Worm (Caenorhabditis elegans) whole organism, young adult: ENCODE data around the gene T22D1.17.

Experiments used
- B0261.1 ChIP-seq: sonication (generic microtip); optimal IDR thresholded peaks from 2 replicates; lab custom pipeline; 2016; ENCODE audit warnings: mild to moderate bottlenecking, missing genetic modification characterization, moderate library complexity, missing compliant biosample characterization
- D2030.7 ChIP-seq: fragments of 200-800 bp; sonication (Bioruptor generic); IDR thresholded peaks from 2 replicates; pipeline ENCODE4 v1.3.6; 2022; ENCODE audit warnings: missing genetic modification reagents, missing genetic modification characterization, missing compliant biosample characterization
- F23B12.7 ChIP-seq: sonication (generic microtip); optimal IDR thresholded peaks from 2 replicates; lab custom pipeline; 2017; ENCODE audit warnings: missing genetic modification characterization, mild to moderate bottlenecking, missing compliant biosample characterization, antibody characterized with exemption, moderate library complexity; ENCODE audit not compliant: insufficient read depth
- F33H1.4 ChIP-seq: fragments of 200-800 bp; sonication (Bioruptor generic); IDR thresholded peaks from 2 replicates; pipeline ENCODE4 v1.3.6; 2022; ENCODE audit warnings: missing genetic modification reagents, missing genetic modification characterization, missing compliant biosample characterization
- K12H6.12 ChIP-seq: fragments of 200-800 bp; sonication (Bioruptor generic); optimal IDR thresholded peaks from 2 replicates; lab custom pipeline; 2018; ENCODE audit warnings: mild to moderate bottlenecking, missing genetic modification characterization, missing compliant biosample characterization
- Y56A3A.18 ChIP-seq: fragments of 200-800 bp; sonication (Bioruptor generic); IDR thresholded peaks from 2 replicates; pipeline ENCODE4 v1.3.6; 2022; ENCODE audit warnings: missing genetic modification reagents, missing genetic modification characterization, missing compliant biosample characterization
- Y95B8A.8 ChIP-seq: fragments of 200-800 bp; sonication (Bioruptor generic); IDR thresholded peaks from 2 replicates; pipeline ENCODE4 v1.3.6; 2022; ENCODE audit warnings: missing genetic modification reagents, missing genetic modification characterization, missing compliant biosample characterization
- ZK185.1 ChIP-seq: sonication (generic microtip); optimal IDR thresholded peaks from 2 replicates; lab custom pipeline; 2016; ENCODE audit warnings: mild to moderate bottlenecking, missing genetic modification characterization, missing compliant biosample characterization; ENCODE audit not compliant: poor library complexity, severe bottlenecking
- aptf-2 ChIP-seq: fragments of 200-800 bp; sonication (Bioruptor generic); conservative IDR thresholded peaks from 2 replicates; pipeline ENCODE4 v1.3.6; 2022; ENCODE audit warnings: missing genetic modification reagents, missing genetic modification characterization, missing compliant biosample characterization
- attf-6 ChIP-seq: fragments of 200-800 bp; sonication (Bioruptor generic); IDR thresholded peaks from 2 replicates; pipeline ENCODE4 v1.3.6; 2022; ENCODE audit warnings: missing genetic modification reagents, missing genetic modification characterization, missing compliant biosample characterization
- ccch-3 ChIP-seq: fragments of 200-800 bp; sonication (Bioruptor generic); optimal IDR thresholded peaks from 2 replicates; lab custom pipeline; 2018; ENCODE audit warnings: mild to moderate bottlenecking, missing genetic modification characterization, missing compliant biosample characterization
- ceh-100 ChIP-seq: fragments of 200-800 bp; sonication (Bioruptor generic); IDR thresholded peaks from 2 replicates; pipeline ENCODE4 v1.3.6; 2022; ENCODE audit warnings: missing genetic modification reagents, missing genetic modification characterization, missing compliant biosample characterization
- ceh-91 ChIP-seq: fragments of 200-800 bp; sonication (Bioruptor generic); IDR thresholded peaks from 2 replicates; pipeline ENCODE4 v1.3.6; 2022; ENCODE audit warnings: missing genetic modification reagents, missing genetic modification characterization, missing compliant biosample characterization
- dpff-1 ChIP-seq: sonication (generic microtip); optimal IDR thresholded peaks from 2 replicates; lab custom pipeline; 2017; ENCODE audit warnings: mild to moderate bottlenecking, missing genetic modification characterization, missing compliant biosample characterization
- dpl-1 ChIP-seq: fragments of 150-350 bp; optimal IDR thresholded peaks from 2 replicates; lab custom pipeline; 2014; ENCODE audit warnings: missing biosample characterization, missing genetic modification reagents, missing genetic modification characterization
- efl-1 ChIP-seq: fragments of 150-350 bp; optimal IDR thresholded peaks from 2 replicates; lab custom pipeline; 2014; ENCODE audit warnings: missing biosample characterization, missing genetic modification reagents, missing genetic modification characterization
- egl-18 ChIP-seq: fragments of 200-800 bp; sonication (Bioruptor generic); IDR thresholded peaks from 2 replicates; pipeline ENCODE4 v1.3.6; 2022; ENCODE audit warnings: missing genetic modification reagents, missing genetic modification characterization, missing compliant biosample characterization
- ekl-4 ChIP-seq: fragments of 200-800 bp; sonication (Bioruptor generic); IDR thresholded peaks from 2 replicates; pipeline ENCODE4 v1.3.6; 2022; ENCODE audit warnings: missing genetic modification reagents, missing genetic modification characterization, missing compliant biosample characterization
- fkh-3 ChIP-seq: sonication (generic microtip); optimal IDR thresholded peaks from 2 replicates; lab custom pipeline; 2016; ENCODE audit warnings: mild to moderate bottlenecking, missing genetic modification characterization, missing compliant biosample characterization
- hmg-1.2 ChIP-seq: fragments of 200-800 bp; sonication (Bioruptor generic); IDR thresholded peaks from 2 replicates; pipeline ENCODE4 v1.3.6; 2022; ENCODE audit warnings: missing genetic modification reagents, missing genetic modification characterization, missing compliant biosample characterization
- lin-35 ChIP-seq, 3 experiments: fragments of 150-350 bp in 2 of 3; sonication (generic microtip) in 1 of 3; optimal IDR thresholded peaks; 2 replicates each; lab custom pipeline; 2014 to 2018; ENCODE audit warnings: missing biosample characterization in 3 of 3, missing genetic modification characterization in 3 of 3, missing genetic modification reagents in 3 of 3
- lin-54 ChIP-seq: fragments of 200-800 bp; sonication (Bioruptor generic); optimal IDR thresholded peaks from 2 replicates; lab custom pipeline; 2018; ENCODE audit warnings: mild to moderate bottlenecking, missing genetic modification characterization, missing compliant biosample characterization
- lsl-1 ChIP-seq: fragments of 200-800 bp; sonication (Bioruptor generic); optimal IDR thresholded peaks from 2 replicates; lab custom pipeline; 2018; ENCODE audit warnings: mild to moderate bottlenecking, missing genetic modification characterization, moderate library complexity, missing compliant biosample characterization
- madf-10 ChIP-seq: sonication (generic microtip); optimal IDR thresholded peaks from 2 replicates; lab custom pipeline; 2016; ENCODE audit warnings: mild to moderate bottlenecking, missing genetic modification characterization, missing compliant biosample characterization
- mcd-1 ChIP-seq: fragments of 200-800 bp; sonication (Bioruptor generic); IDR thresholded peaks from 2 replicates; pipeline ENCODE4 v1.3.6; 2022; ENCODE audit warnings: missing genetic modification reagents, missing genetic modification characterization, missing compliant biosample characterization
- mes-4 ChIP-seq: sonication (generic microtip); optimal IDR thresholded peaks from 2 replicates; lab custom pipeline; 2016; ENCODE audit warnings: missing genotype, missing genetic modification characterization, missing compliant biosample characterization
- mxl-1 ChIP-seq: sonication (generic microtip); optimal IDR thresholded peaks from 2 replicates; lab custom pipeline; 2016; ENCODE audit warnings: missing genetic modification characterization, missing compliant biosample characterization
- nfyb-1 ChIP-seq: fragments of 200-800 bp; sonication (Bioruptor generic); IDR thresholded peaks from 2 replicates; pipeline ENCODE4 v1.3.6; 2022; ENCODE audit warnings: missing genetic modification reagents, missing genetic modification characterization, missing compliant biosample characterization
- pbrm-1 ChIP-seq: fragments of 200-800 bp; sonication (Bioruptor generic); IDR thresholded peaks from 2 replicates; pipeline ENCODE4 v1.3.6; 2022; ENCODE audit warnings: missing genetic modification reagents, missing genetic modification characterization, missing compliant biosample characterization
- rcor-1 ChIP-seq: fragments of 200-800 bp; sonication (Bioruptor generic); IDR thresholded peaks from 2 replicates; pipeline ENCODE4 v1.3.6; 2022; ENCODE audit warnings: missing genetic modification reagents, missing genetic modification characterization, missing compliant biosample characterization
- snpc-3.4 ChIP-seq: sonication (generic microtip); optimal IDR thresholded peaks from 2 replicates; lab custom pipeline; 2017; ENCODE audit warnings: missing genetic modification characterization, mild to moderate bottlenecking, missing compliant biosample characterization, antibody characterized with exemption, moderate library complexity, missing genotype, missing genetic modification reagents
- somi-1 ChIP-seq: fragments of 200-800 bp; sonication (Bioruptor generic); optimal IDR thresholded peaks from 2 replicates; lab custom pipeline; 2018; ENCODE audit warnings: mild to moderate bottlenecking, missing genetic modification characterization, missing compliant biosample characterization
- tlf-1 ChIP-seq: fragments of 200-800 bp; sonication (Bioruptor generic); optimal IDR thresholded peaks from 2 replicates; lab custom pipeline; 2018; ENCODE audit warnings: mild to moderate bottlenecking, missing genetic modification characterization, missing compliant biosample characterization
- xnd-1 ChIP-seq: sonication (generic microtip); optimal IDR thresholded peaks from 2 replicates; lab custom pipeline; 2016; ENCODE audit warnings: missing genotype, missing genetic modification reagents, missing genetic modification characterization, missing compliant biosample characterization
- zfh-2 ChIP-seq: fragments of 200-800 bp; sonication (Bioruptor generic); conservative IDR thresholded peaks from 2 replicates; pipeline ENCODE4 v1.3.6; 2022; ENCODE audit warnings: missing genetic modification reagents, missing genetic modification characterization, missing compliant biosample characterization
- ztf-18 ChIP-seq: sonication (generic microtip); optimal IDR thresholded peaks from 2 replicates; lab custom pipeline; 2016; ENCODE audit warnings: missing genotype, mild to moderate bottlenecking, missing genetic modification characterization, missing compliant biosample characterization
- ztf-25 ChIP-seq: fragments of 200-800 bp; sonication (Bioruptor generic); IDR thresholded peaks from 2 replicates; pipeline ENCODE4 v1.3.6; 2022; ENCODE audit warnings: missing genetic modification reagents, missing genetic modification characterization, missing compliant biosample characterization
- ztf-3 ChIP-seq: fragments of 200-800 bp; sonication (Bioruptor generic); optimal IDR thresholded peaks from 2 replicates; lab custom pipeline; 2018; ENCODE audit warnings: mild to moderate bottlenecking, missing genetic modification characterization, missing compliant biosample characterization
- ztf-6 ChIP-seq: fragments of 200-800 bp; sonication (Bioruptor generic); IDR thresholded peaks from 2 replicates; pipeline ENCODE4 v1.3.6; 2022; ENCODE audit warnings: missing genetic modification reagents, missing genetic modification characterization, missing compliant biosample characterization

T22D1.17 gene

DNA sequence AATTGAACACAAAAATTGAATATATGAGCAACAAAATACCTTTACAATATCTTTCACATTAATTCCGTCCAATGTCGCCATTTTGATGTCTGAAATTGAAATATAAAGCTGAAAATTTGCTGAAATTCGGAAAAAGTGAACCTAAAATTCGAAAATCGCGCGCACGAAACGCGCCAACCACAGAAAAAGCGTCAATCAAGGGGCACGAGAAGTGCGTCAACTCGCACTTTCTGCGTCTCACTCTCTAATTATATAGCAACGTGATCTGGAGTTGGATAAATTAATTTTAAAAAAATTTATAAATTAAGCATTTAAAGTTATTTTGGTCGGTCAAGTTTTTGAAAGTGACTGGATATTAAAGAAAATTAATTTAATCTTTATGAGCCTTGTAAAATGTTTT lies 13.5 kb downstream of the T22D1.17 start, which contains the start of gene ruvb-2 (continued):
- TF ChIP-seq snpc-3.4 (tag; lab: Kevin White, UChicago): peak; percentile 63
- TF ChIP-seq F33H1.4 (GFP tag; lab: Robert Waterston, UW): peak; percentile 77
- TF ChIP-seq Y95B8A.8 (GFP tag; lab: Robert Waterston, UW): 0 out of 2 replicates have a peak, but pooled peaks have one; percentile 35
- peak; percentile 22 for TF ChIP-seq K12H6.12 (tag; lab: Kevin White, UChicago)
- TF ChIP-seq ceh-100 (GFP tag; lab: Robert Waterston, UW): peak; percentile 26; the same call in 1 of the 2 replicates
- TF ChIP-seq dpff-1 (tag; lab: Kevin White, UChicago): no peak
- peak; percentile 65 for TF ChIP-seq somi-1 (GFP tag; lab: Kevin White, UChicago)
- TF ChIP-seq madf-10: no peak
- TF ChIP-seq tlf-1 (GFP tag; lab: Kevin White, UChicago): peak; percentile 53
- TF ChIP-seq mcd-1 (GFP tag; lab: Robert Waterston, UW): peak; percentile 83
- peak; percentile 23 for TF ChIP-seq xnd-1
- no peak for TF ChIP-seq ztf-25 (GFP tag; lab: Robert Waterston, UW)
- TF ChIP-seq lsl-1: peak; percentile 65
- TF ChIP-seq Y56A3A.18 (GFP tag; lab: Robert Waterston, UW): 0 out of 2 replicates have a peak, but pooled peaks have one; percentile 22
- peak; percentile 91 for TF ChIP-seq lin-54 (GFP tag; lab: Kevin White, UChicago)
- peak; percentile 58 for TF ChIP-seq efl-1 (GFP tag; lab: Kevin White, UChicago)
- TF ChIP-seq D2030.7 (GFP tag; lab: Robert Waterston, UW): peak; percentile 51; the same call in 1 of the 2 replicates
- peak; percentile 70; the same call in 1 of the 2 replicates for TF ChIP-seq pbrm-1 (GFP tag; lab: Robert Waterston, UW)
- TF ChIP-seq hmg-1.2: peak; percentile 57
- TF ChIP-seq ztf-18: peak; percentile 97
- peak; percentile 72 for TF ChIP-seq rcor-1
- peak; percentile 69 for TF ChIP-seq dpl-1
- TF ChIP-seq attf-6 (GFP tag; lab: Robert Waterston, UW): 0 out of 2 replicates have a peak, but pooled peaks have one; percentile 19
- peak; percentile 36 for TF ChIP-seq ceh-91 (GFP tag; lab: Robert Waterston, UW)
- TF ChIP-seq, all 124 proteins: peak for 39

DNA sequence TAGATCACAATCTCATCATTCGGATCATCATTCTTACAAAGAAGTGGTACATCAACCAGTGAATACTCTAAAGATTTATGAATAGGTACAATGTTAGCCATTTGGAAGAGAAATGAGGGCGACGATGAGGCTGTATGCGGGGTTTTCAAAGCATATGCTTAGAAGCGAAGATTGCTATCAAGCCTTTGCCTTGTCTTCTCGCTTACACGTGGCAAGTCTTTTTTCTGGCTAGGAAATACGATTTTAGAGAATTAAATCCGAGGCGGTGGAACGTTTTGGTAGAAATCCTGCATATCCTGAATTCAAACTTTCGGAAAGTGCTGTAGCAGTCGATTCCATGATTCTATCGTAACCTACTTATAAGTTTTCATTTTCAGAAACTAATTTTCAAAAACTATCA lies 14.3 kb downstream of the T22D1.17 start, which contains the start of gene T22D1.18:
Gene T22D1.18, minus strand, starts transcription at position 101 of the 400 bp plus-strand sequence.
- TF ChIP-seq ceh-100 (GFP tag; lab: Robert Waterston, UW): no peak
- no peak for TF ChIP-seq ztf-3 (GFP tag; lab: Kevin White, UChicago)
- TF ChIP-seq ZK185.1: no peak
- TF ChIP-seq ztf-6 (GFP tag; lab: Robert Waterston, UW): no peak
- TF ChIP-seq Y56A3A.18 (GFP tag; lab: Robert Waterston, UW): no peak
- no peak for TF ChIP-seq fkh-3 (tag; lab: Kevin White, UChicago)

DNA sequence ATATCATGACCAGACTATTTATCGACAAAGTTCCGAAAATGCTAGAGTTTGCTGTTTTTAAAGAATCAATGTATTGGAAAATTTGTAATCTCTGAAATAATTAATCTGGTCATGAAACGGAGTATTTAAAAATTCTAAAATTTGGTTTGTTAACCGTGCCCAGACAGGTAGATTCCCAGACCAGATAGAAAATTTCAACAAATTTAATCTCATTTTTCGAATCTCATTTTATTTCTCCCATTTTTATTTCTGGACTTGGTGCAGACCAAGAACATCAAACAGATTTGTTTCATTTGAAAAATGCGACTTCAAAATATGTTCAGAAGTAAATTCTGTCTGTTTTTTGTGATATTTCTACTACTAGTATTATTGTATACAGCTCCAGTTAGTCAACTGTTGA lies 17.3 kb downstream of the T22D1.17 start, which contains the start of gene T22D1.1:
Gene T22D1.1, plus strand, starts transcription at position 301 of the 400 bp plus-strand sequence.
- TF ChIP-seq lsl-1: no peak
- no peak for TF ChIP-seq D2030.7 (GFP tag; lab: Robert Waterston, UW)
- TF ChIP-seq F23B12.7 (tag; lab: Kevin White, UChicago): no peak
- TF ChIP-seq zfh-2 (GFP tag; lab: Robert Waterston, UW): no peak
- TF ChIP-seq B0261.1 (tag; lab: Kevin White, UChicago): no peak
- TF ChIP-seq ceh-100 (GFP tag; lab: Robert Waterston, UW): no peak
- no peak for TF ChIP-seq mxl-1 (tag; lab: Kevin White, UChicago)
- no peak for TF ChIP-seq ccch-3 (GFP tag; lab: Kevin White, UChicago)
- TF ChIP-seq rcor-1: no peak
- no peak for TF ChIP-seq lin-35 (GFP tag; optimal IDR thresholded peaks at IDR 0.05; lab: Kevin White, UChicago)
- no peak for TF ChIP-seq aptf-2 (GFP tag; lab: Robert Waterston, UW)
- TF ChIP-seq ekl-4 (GFP tag; lab: Robert Waterston, UW): no peak
- no peak for TF ChIP-seq egl-18 (GFP tag; lab: Robert Waterston, UW)
- no peak for TF ChIP-seq mes-4 (tag; lab: Kevin White, UChicago)
- no peak for TF ChIP-seq nfyb-1
